Worm (Caenorhabditis elegans) whole organism, L2 larva: ENCODE data around the gene snpc-1.1.
A peak's percentile ranks its signal among the peaks of the same experiment; 100 is the strongest.

Source experiments
- C34F6.9 ChIP-seq: fragments of 150-350 bp; optimal IDR thresholded peaks from 2 replicates; lab custom pipeline; 2014; ENCODE audit warnings: missing biosample characterization, missing genetic modification characterization
- F13H6.1 ChIP-seq: sonication (generic microtip); optimal IDR thresholded peaks from 2 replicates; lab custom pipeline; 2016; ENCODE audit warnings: missing genetic modification characterization, missing compliant biosample characterization
- R02D3.7 ChIP-seq: fragments of 150-350 bp; optimal IDR thresholded peaks from 2 replicates; lab custom pipeline; 2014; ENCODE audit warnings: missing biosample characterization, missing genetic modification characterization
- Y55F3AM.14 ChIP-seq: fragments of 200-800 bp; sonication (Bioruptor generic); optimal IDR thresholded peaks from 2 replicates; lab custom pipeline; 2018; ENCODE audit warnings: mild to moderate bottlenecking, missing genetic modification characterization, missing compliant biosample characterization
- ZK546.5 ChIP-seq: sonication (generic microtip); optimal IDR thresholded peaks from 2 replicates; lab custom pipeline; 2017; ENCODE audit warnings: missing biosample characterization, missing genetic modification characterization
- ama-1 ChIP-seq: fragments of 150-350 bp; optimal IDR thresholded peaks from 2 replicates; lab custom pipeline; 2018; ENCODE audit warnings: inconsistent platforms
- ceh-16 ChIP-seq: fragments of 150-350 bp; optimal IDR thresholded peaks from 2 replicates; lab custom pipeline; 2014; ENCODE audit warnings: missing biosample characterization, missing genetic modification characterization
- ceh-82 ChIP-seq: fragments of 150-350 bp; optimal IDR thresholded peaks from 2 replicates; lab custom pipeline; 2014; ENCODE audit warnings: missing biosample characterization, missing genetic modification characterization
- egl-27 ChIP-seq: sonication (generic microtip); optimal IDR thresholded peaks from 3 replicates; lab custom pipeline; 2017; ENCODE audit warnings: missing biosample characterization, missing genetic modification reagents, missing genetic modification characterization
- elt-1 ChIP-seq: fragments of 150-350 bp; optimal IDR thresholded peaks from 2 replicates; lab custom pipeline; 2014; ENCODE audit warnings: missing biosample characterization, missing genetic modification characterization
- fos-1 ChIP-seq: fragments of 150-350 bp; optimal IDR thresholded peaks from 2 replicates; lab custom pipeline; 2014; ENCODE audit warnings: missing biosample characterization, missing genetic modification characterization
- gmeb-1 ChIP-seq: fragments of 150-350 bp; optimal IDR thresholded peaks from 2 replicates; lab custom pipeline; 2014; ENCODE audit warnings: missing biosample characterization, missing genetic modification characterization
- lin-11 ChIP-seq: fragments of 150-350 bp; sonication (generic microtip); optimal IDR thresholded peaks from 2 replicates; lab custom pipeline; 2014; ENCODE audit warnings: missing biosample characterization, missing genetic modification characterization, inconsistent platforms, mixed read lengths
- lin-13 ChIP-seq: fragments of 150-350 bp; optimal IDR thresholded peaks from 2 replicates; lab custom pipeline; 2014; ENCODE audit warnings: missing biosample characterization, missing genetic modification reagents, missing genetic modification characterization
- lin-39 ChIP-seq: fragments of 150-350 bp; optimal IDR thresholded peaks from 2 replicates; lab custom pipeline; 2014; ENCODE audit warnings: missing biosample characterization, missing genetic modification reagents, missing genetic modification characterization
- lsy-2 ChIP-seq, 2 experiments: fragments of 150-350 bp in 1 of 2; sonication (generic microtip) in 1 of 2; optimal IDR thresholded peaks; 2 replicates each; lab custom pipeline; 2014 to 2017; ENCODE audit warnings: missing biosample characterization in 2 of 2, missing genetic modification characterization in 2 of 2
- mbf-1 ChIP-seq: sonication (generic microtip); optimal IDR thresholded peaks from 2 replicates; lab custom pipeline; 2017; ENCODE audit warnings: missing biosample characterization, missing genetic modification characterization
- mdl-1 ChIP-seq, 2 experiments: fragments of 150-350 bp in 1 of 2; sonication (generic microtip) in 1 of 2; optimal IDR thresholded peaks; 2 replicates each; lab custom pipeline; 2017; ENCODE audit warnings: missing biosample characterization in 2 of 2, missing genetic modification characterization in 2 of 2
- nhr-12 ChIP-seq: fragments of 150-350 bp; optimal IDR thresholded peaks from 2 replicates; lab custom pipeline; 2014; ENCODE audit warnings: missing biosample characterization, missing genetic modification characterization
- nhr-129 ChIP-seq: fragments of 150-350 bp; optimal IDR thresholded peaks from 2 replicates; lab custom pipeline; 2014; ENCODE audit warnings: missing biosample characterization, missing genetic modification characterization
- nhr-21 ChIP-seq: fragments of 150-350 bp; optimal IDR thresholded peaks from 2 replicates; lab custom pipeline; 2014; ENCODE audit warnings: missing biosample characterization, missing genetic modification characterization
- nhr-23 ChIP-seq: fragments of 150-350 bp; optimal IDR thresholded peaks from 2 replicates; lab custom pipeline; 2014; ENCODE audit warnings: missing biosample characterization, missing genetic modification reagents, missing genetic modification characterization
- nhr-237 ChIP-seq: fragments of 150-350 bp; optimal IDR thresholded peaks from 2 replicates; lab custom pipeline; 2014; ENCODE audit warnings: missing biosample characterization, missing genetic modification characterization
- nhr-25 ChIP-seq: fragments of 150-350 bp; sonication (generic microtip); optimal IDR thresholded peaks from 3 replicates; lab custom pipeline; 2014; ENCODE audit warnings: missing biosample characterization, missing genetic modification characterization
- nhr-6 ChIP-seq: fragments of 150-350 bp; optimal IDR thresholded peaks from 2 replicates; lab custom pipeline; 2014; ENCODE audit warnings: missing biosample characterization, missing genetic modification characterization
- peb-1 ChIP-seq: fragments of 150-350 bp; optimal IDR thresholded peaks from 2 replicates; lab custom pipeline; 2014; ENCODE audit warnings: missing biosample characterization, missing genetic modification characterization
- sem-4 ChIP-seq: fragments of 150-350 bp; optimal IDR thresholded peaks from 2 replicates; lab custom pipeline; 2014; ENCODE audit warnings: missing biosample characterization, missing genetic modification reagents, missing genetic modification characterization
- sma-3 ChIP-seq: sonication (generic microtip); optimal IDR thresholded peaks from 2 replicates; lab custom pipeline; 2016; ENCODE audit warnings: missing genetic modification reagents, missing genetic modification characterization, missing compliant biosample characterization
- snpc-4 ChIP-seq: fragments of 150-350 bp; optimal IDR thresholded peaks from 2 replicates; lab custom pipeline; 2014; ENCODE audit warnings: missing biosample characterization, missing genetic modification characterization
- unc-55 ChIP-seq: fragments of 150-350 bp; sonication (generic microtip); optimal IDR thresholded peaks from 3 replicates; lab custom pipeline; 2014; ENCODE audit warnings: missing biosample characterization, missing genetic modification reagents, missing genetic modification characterization
- unc-62 ChIP-seq: fragments of 150-350 bp; optimal IDR thresholded peaks from 2 replicates; lab custom pipeline; 2014; ENCODE audit warnings: missing biosample characterization, missing genetic modification reagents, missing genetic modification characterization
- zag-1 ChIP-seq: fragments of 150-350 bp; optimal IDR thresholded peaks from 2 replicates; lab custom pipeline; 2014; ENCODE audit warnings: missing biosample characterization, missing genetic modification characterization
- ztf-1 ChIP-seq: fragments of 200-800 bp; sonication (Bioruptor generic); conservative IDR thresholded peaks from 2 replicates; pipeline ENCODE4 v1.3.6; 2022; ENCODE audit warnings: missing genetic modification characterization, missing compliant biosample characterization

Gene snpc-1.1

DNA sequence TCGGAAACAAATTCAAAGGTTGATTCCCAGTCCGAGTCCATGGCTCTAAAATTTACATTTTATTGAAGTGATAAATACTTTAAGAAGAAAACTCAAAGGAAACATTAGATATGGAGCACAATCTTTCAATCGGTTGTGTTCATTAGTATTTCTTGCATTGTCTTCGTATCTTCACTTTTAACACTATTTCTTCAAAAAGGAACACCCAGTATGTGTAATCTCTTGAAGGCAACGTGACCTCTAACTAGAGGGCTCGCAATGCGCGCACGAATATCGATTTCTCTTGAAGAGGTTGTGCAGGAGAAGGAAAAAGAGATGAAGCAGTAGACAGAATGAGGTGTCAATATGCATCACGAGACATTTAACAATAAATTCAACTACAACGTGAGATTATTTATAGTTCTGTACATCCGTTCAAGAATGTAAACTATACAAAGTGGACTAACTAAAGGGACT is 26.0 kb downstream of the snpc-1.1 start, which contains the start of the genes B0228.6 and B0228.1:
TSS of gene B0228.6 (minus strand) at position 51 of the 456 bp plus-strand sequence.
TSS of gene B0228.1 (plus strand) at position 228 of the 456 bp plus-strand sequence.
- TF ChIP-seq Y55F3AM.14 (GFP tag; lab: Kevin White, UChicago), result no peak
- peak; percentile 76 for TF ChIP-seq C34F6.9 (tag; lab: Kevin White, UChicago)
- TF ChIP-seq lsy-2 (tag; optimal IDR thresholded peaks at IDR 0.05; lab: Kevin White, UChicago), result peak in 1 of 2 experiments; percentile 38

DNA sequence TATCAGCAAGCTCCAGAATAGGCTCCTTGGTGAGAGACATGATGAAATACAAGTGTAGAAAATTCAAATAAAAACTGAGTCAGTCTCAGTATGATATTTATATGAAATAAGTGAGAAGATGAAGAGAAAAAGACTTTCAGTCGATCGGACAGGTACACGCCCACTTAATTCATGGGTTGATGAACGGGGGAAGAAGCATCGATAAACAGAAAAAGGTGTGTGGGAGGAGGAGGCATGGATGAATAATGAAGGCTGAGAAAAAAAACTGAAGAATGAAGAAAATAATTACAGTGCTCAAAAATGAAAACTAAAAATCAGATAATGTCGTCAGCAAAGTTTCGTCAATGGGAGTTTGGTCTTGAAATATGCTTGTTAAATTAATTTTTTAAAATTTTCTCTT is 27.6 kb downstream of the snpc-1.1 start, which contains the start of gene trx-1:
TSS of gene trx-1 (minus strand) at position 101 of the 400 bp plus-strand sequence.
- TF ChIP-seq lin-13 (GFP tag; lab: Kevin White, UChicago) (no peak), fos-1 (no peak), zag-1 (tag; lab: Kevin White, UChicago) (no peak), nhr-237 (tag; lab: Kevin White, UChicago) (no peak), mdl-1 (tag; optimal IDR thresholded peaks at IDR 0.05; lab: Kevin White, UChicago) (no peak), unc-55 (GFP tag; lab: Kevin White, UChicago) (no peak), peb-1 (no peak), nhr-21 (no peak), nhr-6 (tag; lab: Kevin White, UChicago) (no peak), lin-11 (no peak), sma-3 (GFP tag; lab: Kevin White, UChicago) (no peak), ZK546.5 (tag; lab: Kevin White, UChicago) (no peak), egl-27 (tag; lab: Kevin White, UChicago) (no peak), ztf-1 (no peak), nhr-129 (tag; lab: Kevin White, UChicago) (no peak), R02D3.7 (tag; lab: Kevin White, UChicago) (no peak), F13H6.1 (tag; lab: Kevin White, UChicago) (no peak), C34F6.9 (tag; lab: Kevin White, UChicago) (no peak), lin-39 (tag; lab: Kevin White, UChicago) (no peak), snpc-4 (tag; lab: Kevin White, UChicago) (no peak)
- TF ChIP-seq, all 48 proteins: peak for 0

- TF ChIP-seq elt-1 (tag; lab: Kevin White, UChicago) (no peak), nhr-12 (tag; lab: Kevin White, UChicago) (no peak), gmeb-1 (no peak), nhr-237 (tag; lab: Kevin White, UChicago) (no peak), C34F6.9 (tag; lab: Kevin White, UChicago) (no peak), lin-13 (GFP tag; lab: Kevin White, UChicago) (no peak), nhr-25 (no peak), ZK546.5 (tag; lab: Kevin White, UChicago) (no peak), ceh-16 (no peak), unc-62 (GFP tag; lab: Kevin White, UChicago) (no peak), mbf-1 (tag; lab: Kevin White, UChicago) (no peak), F13H6.1 (tag; lab: Kevin White, UChicago) (no peak), zag-1 (tag; lab: Kevin White, UChicago) (no peak), ama-1 (lab: Kevin White, UChicago) (no peak), ztf-1 (no peak), nhr-23 (no peak), sem-4 (tag; lab: Kevin White, UChicago) (no peak), ceh-82 (no peak)
These were observed 44.4 kb downstream of the snpc-1.1 start for ce11 chrII:7736725-7737124.
